Worm (Caenorhabditis elegans): ENCODE measurements around the gene K09H11.6.
A peak's percentile ranks its signal among the peaks of the same experiment; 100 is the strongest.

Gene K09H11.6

DNA sequence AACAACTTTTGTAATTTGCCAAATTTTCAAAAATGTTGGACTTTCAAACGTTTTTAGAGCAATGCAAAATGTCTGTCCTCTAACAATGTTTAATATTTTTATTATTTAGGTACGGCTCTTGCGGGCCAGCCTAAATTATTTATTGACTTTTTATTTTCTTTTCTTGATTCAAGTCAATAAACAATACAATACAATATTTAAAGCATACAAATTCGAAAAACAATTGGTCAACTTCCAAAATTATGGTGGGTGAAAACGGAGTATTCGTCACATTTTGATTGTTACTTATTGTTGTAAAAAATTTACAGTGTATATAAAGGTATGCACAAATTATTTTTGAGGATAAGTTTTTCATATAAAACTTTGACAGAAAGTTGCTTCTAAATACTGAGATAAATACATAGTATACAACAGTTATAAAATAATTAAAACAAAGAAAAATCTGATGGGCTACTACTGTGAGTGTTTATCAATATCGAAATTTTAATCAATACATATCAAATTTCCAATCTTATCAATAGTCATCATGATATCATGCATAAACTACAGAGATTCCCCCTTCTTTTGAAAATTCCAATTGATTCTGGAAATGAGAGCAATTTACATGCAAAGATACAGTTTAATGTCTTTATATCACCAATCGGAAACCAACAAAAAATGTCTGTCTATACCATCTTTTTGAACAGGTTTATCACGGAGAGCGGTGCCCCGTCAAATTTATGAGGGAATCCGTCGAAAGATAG lies 44.1 kb downstream of the K09H11.6 start, which contains the start of gene F25B4.8:
F25B4.8 (minus strand) TSS at position 51 of the 743 bp plus-strand sequence.
- TF ChIP-seq ceh-82 (tag; optimal IDR thresholded peaks at IDR 0.05) (no peak), egl-27 (tag; optimal IDR thresholded peaks at IDR 0.05) (no peak), nhr-28 (tag; optimal IDR thresholded peaks at IDR 0.05) (no peak), nhr-237 (tag; optimal IDR thresholded peaks at IDR 0.05) (no peak), pha-4 (tag; optimal IDR thresholded peaks at IDR 0.05) (no peak), elt-2 (tag; optimal IDR thresholded peaks at IDR 0.05) (peak; percentile 55)

DNA sequence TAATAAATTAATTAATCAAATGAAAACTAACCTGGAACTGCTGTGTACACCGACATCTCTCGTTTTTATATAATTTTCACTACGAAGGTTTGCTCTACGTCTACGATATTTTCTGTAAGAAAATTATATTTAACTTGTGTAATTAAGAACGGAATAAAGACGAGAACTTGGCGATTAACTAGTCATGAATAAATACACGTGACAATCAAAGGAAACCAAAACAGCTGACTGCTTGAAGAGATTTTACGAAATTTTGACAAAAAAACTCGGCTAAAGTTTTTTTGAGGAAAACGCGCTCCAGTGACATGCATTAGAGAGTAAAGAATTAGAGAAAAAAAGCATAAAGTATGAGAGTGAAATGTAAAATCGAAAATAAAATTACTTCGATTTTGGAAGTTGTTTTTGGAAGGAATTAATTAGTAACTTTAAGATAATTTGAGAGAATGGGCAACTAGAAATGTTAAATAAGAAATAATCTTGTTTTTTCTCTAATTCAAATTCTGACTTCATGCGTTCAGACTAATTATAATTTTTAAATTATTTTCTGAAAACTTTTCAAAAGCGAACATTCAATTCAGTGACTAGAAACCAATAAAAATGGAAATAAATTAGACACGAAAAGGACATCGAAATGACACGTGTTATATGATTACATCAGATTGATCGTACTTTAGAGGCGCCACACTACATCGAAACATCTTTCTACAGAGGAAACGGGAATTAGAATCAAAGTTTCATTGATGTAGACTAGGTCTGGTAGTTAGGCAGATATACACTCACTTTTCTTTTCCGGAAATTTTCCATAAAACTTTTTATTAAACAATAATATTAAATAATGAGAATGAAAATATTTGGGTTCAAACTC lies 48.6 kb downstream of the K09H11.6 start, which contains the start of gene F25B4.7:
F25B4.7 (minus strand) TSS at position 112 of the 865 bp plus-strand sequence.
- peak; percentile 7 for TF ChIP-seq nhr-25 (tag; optimal IDR thresholded peaks at IDR 0.05)
- TF ChIP-seq pha-4 (tag; optimal IDR thresholded peaks at IDR 0.05) = peak; percentile 42
- TF ChIP-seq elt-2 (tag; optimal IDR thresholded peaks at IDR 0.05) = peak; percentile 17
- TF ChIP-seq mdl-1 (tag; optimal IDR thresholded peaks at IDR 0.05) = no peak
- TF ChIP-seq nhr-23 (tag; optimal IDR thresholded peaks at IDR 0.05) = peak; percentile 61
- TF ChIP-seq lin-15B (tag; optimal IDR thresholded peaks at IDR 0.05) = peak; percentile 56
- no peak for TF ChIP-seq nhr-76 (tag; optimal IDR thresholded peaks at IDR 0.05)
- TF ChIP-seq nhr-43 (tag; optimal IDR thresholded peaks at IDR 0.05; ENCODE audit: poor library complexity, severe bottlenecking) = peak; percentile 49

All from whole organism, L3 larva.